Fruit fly (Drosophila melanogaster) Kc167 (cell line): ENCODE results near the gene Ugt36A1.

ENCODE experiments used
- Sin3A ChIP-seq: fragments of >200 bp; optimal IDR thresholded peaks from 2 replicates; lab custom pipeline; 2018; ENCODE audit warnings: missing external identifiers
- h ChIP-seq: fragments of >200 bp; optimal IDR thresholded peaks from 3 replicates; lab custom pipeline; 2018; ENCODE audit warnings: missing external identifiers
- insv ChIP-seq: fragments of >200 bp; optimal IDR thresholded peaks from 3 replicates; lab custom pipeline; 2018; ENCODE audit warnings: missing external identifiers
- psq ChIP-seq: fragments of >200 bp; optimal IDR thresholded peaks from 2 replicates; lab custom pipeline; 2017; ENCODE audit warnings: missing external identifiers

dm6 chr2L:3608781-3609180 is 10.1 kb upstream of the Ugt36A1 start:
- TF ChIP-seq Sin3A (no peak), insv (no peak), psq (lab: Kevin White, UChicago) (no peak), h (no peak)
